Fruit fly (Drosophila melanogaster): Measurements from ENCODE around the gene sens.

Gene sens

DNA sequence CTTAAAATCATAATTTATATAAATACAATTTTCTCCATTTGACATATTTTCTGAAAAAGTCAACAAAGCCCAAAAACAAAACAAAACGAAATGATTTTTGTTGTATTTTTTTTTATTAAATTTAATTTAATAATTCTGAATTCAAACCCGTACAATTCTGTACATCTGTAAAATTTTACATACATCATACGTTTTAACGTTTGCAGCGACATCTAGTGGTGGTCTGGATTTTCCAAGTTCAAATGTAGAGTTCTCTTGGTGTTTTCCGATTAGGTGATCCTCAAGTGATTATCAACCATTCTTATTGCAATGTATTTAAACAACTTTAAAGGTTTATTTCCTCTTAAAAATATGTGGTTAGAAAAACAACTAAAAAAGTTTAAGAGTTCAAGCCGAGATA, 10.1 kb upstream of the sens start (continued):
- TF ChIP-seq H2.0 (GFP tag; IDR thresholded peaks at IDR 0.05) (no peak), Lpt (GFP tag; optimal IDR thresholded peaks at IDR 0.05) (no peak), CG14050 (GFP tag; IDR thresholded peaks at IDR 0.05) (no peak)

DNA sequence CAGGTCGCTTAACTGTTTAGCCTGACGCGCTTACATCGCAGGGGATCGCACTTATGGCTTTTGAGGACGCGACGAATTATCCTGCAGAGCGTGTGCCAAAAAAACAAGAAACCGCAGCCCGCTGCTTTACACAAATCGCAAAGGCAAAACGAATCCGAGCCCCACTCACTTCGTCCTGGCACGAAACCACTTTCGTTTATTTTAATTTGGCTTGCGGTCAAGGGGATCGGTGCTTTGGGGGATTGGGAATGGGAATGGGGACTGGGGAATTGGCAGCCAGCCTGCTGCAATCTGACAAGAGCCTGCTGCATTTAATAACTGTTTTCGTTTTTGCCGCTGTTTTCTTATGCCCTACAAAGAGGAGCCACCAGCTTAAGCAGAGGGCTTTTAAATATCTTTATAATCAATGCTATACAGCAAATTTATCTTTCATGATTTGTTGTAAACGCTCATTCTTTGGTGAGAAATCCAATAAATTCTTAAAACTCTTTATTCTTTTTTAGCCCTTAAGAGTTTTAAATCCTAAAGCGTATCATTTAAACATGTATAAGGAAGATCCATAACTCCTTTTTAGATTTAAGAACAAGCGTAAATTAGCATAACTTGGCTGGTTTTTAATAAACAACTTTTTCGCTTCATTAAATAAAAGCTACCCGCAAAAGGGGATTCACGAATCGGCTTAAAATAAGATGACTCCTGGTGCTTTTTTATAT, 9.0 kb upstream of the sens start:
- TF ChIP-seq sens (GFP tag): peak; percentile 11
- no peak for TF ChIP-seq CG6791 (GFP tag; IDR thresholded peaks at IDR 0.05; ENCODE audit: partially characterized antibody)
- TF ChIP-seq Mes4 (GFP tag; optimal IDR thresholded peaks at IDR 0.05): no peak

DNA sequence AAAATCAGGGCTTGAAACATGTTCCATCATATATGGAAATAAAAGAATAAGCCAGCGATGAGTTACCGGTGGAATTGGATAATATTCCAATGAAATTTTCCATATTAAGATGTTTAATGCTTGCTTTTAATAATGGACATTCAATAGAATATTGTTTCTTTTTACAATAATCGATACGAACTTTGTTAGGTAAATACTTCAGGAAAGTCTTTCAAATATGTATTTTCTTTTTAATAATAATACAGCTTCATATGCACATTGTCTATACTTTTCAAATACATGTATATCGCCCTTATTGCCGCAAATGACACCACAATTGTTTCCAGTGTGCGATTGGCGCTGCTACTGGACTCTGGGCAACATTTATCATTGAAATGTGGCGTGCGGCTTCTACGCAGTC, 5.9 kb upstream of the sens start:
- TF ChIP-seq CG10654 (GFP tag; optimal IDR thresholded peaks at IDR 0.05): no peak
- no peak for TF ChIP-seq tup (GFP tag; optimal IDR thresholded peaks at IDR 0.05)
- no peak for TF ChIP-seq fd102C (GFP tag; optimal IDR thresholded peaks at IDR 0.05)
- no peak for TF ChIP-seq CG2889 (GFP tag; IDR thresholded peaks at IDR 0.05)
- TF ChIP-seq CG7987 (GFP tag; optimal IDR thresholded peaks at IDR 0.05): no peak
- TF ChIP-seq az2 (GFP tag; optimal IDR thresholded peaks at IDR 0.05): no peak
- TF ChIP-seq Ravus (GFP tag; IDR thresholded peaks at IDR 0.05): no peak
- TF ChIP-seq CG13123 (GFP tag; optimal IDR thresholded peaks at IDR 0.05): no peak
- TF ChIP-seq knrl (GFP tag; IDR thresholded peaks at IDR 0.05; ENCODE audit: partially characterized antibody): no peak
- TF ChIP-seq chm (GFP tag; IDR thresholded peaks at IDR 0.05): no peak
- no peak for TF ChIP-seq Oaz (GFP tag; IDR thresholded peaks at IDR 0.05)
- no peak for TF ChIP-seq CG12236 (GFP tag; optimal IDR thresholded peaks at IDR 0.05)
- no peak for TF ChIP-seq toy (GFP tag; IDR thresholded peaks at IDR 0.05)
- TF ChIP-seq CG2712 (tag; optimal IDR thresholded peaks at IDR 0.05): peak; percentile 2
- no peak for TF ChIP-seq CG2129 (GFP tag; IDR thresholded peaks at IDR 0.05; ENCODE audit: partially characterized antibody)
- TF ChIP-seq CG17829 (tag; optimal IDR thresholded peaks at IDR 0.05): peak; percentile 11
- TF ChIP-seq CG16813 (GFP tag; IDR thresholded peaks at IDR 0.05; ENCODE audit: partially characterized antibody): no peak
- TF ChIP-seq Ets97D (GFP tag; optimal IDR thresholded peaks at IDR 0.05): no peak
- TF ChIP-seq CG12104 (GFP tag; optimal IDR thresholded peaks at IDR 0.05): no peak
- no peak for TF ChIP-seq CG7372 (GFP tag; IDR thresholded peaks at IDR 0.05)
- TF ChIP-seq CG1603 (tag; optimal IDR thresholded peaks at IDR 0.05): no peak
- TF ChIP-seq CG11504 (tag; optimal IDR thresholded peaks at IDR 0.05): peak; percentile 24
- no peak for TF ChIP-seq maf-S (GFP tag; optimal IDR thresholded peaks at IDR 0.05)
- no peak for TF ChIP-seq Ada2b (GFP tag; IDR thresholded peaks at IDR 0.05)
- no peak for TF ChIP-seq row (GFP tag; IDR thresholded peaks at IDR 0.05)
- TF ChIP-seq CG14710 (tag; optimal IDR thresholded peaks at IDR 0.05): peak; percentile 3
- TF ChIP-seq CG11093 (GFP tag; IDR thresholded peaks at IDR 0.05): no peak
- no peak for TF ChIP-seq CG8281 (tag; optimal IDR thresholded peaks at IDR 0.05)
- peak; percentile 84 for TF ChIP-seq sens (GFP tag)
- no peak for TF ChIP-seq Blimp-1 (GFP tag; optimal IDR thresholded peaks at IDR 0.05)
- TF ChIP-seq CG16815 (GFP tag; optimal IDR thresholded peaks at IDR 0.05): no peak
- no peak for TF ChIP-seq salm (tag; optimal IDR thresholded peaks at IDR 0.05)
- no peak for TF ChIP-seq repo (GFP tag; optimal IDR thresholded peaks at IDR 0.05)
- peak; percentile 37 for TF ChIP-seq CG9727 (GFP tag; optimal IDR thresholded peaks at IDR 0.05)
- TF ChIP-seq bsh (GFP tag; optimal IDR thresholded peaks at IDR 0.05): peak in 1 of 2 experiments; percentile 12
- TF ChIP-seq tll (GFP tag; optimal IDR thresholded peaks at IDR 0.05): no peak
- no peak for TF ChIP-seq CG4617 (GFP tag; optimal IDR thresholded peaks at IDR 0.05; ENCODE audit: borderline replicate concordance)
- no peak for TF ChIP-seq vvl (GFP tag; IDR thresholded peaks at IDR 0.05)
- 0 out of 3 replicates have a peak, but pooled peaks have one; percentile 37 for TF ChIP-seq CG17361 (GFP tag; IDR thresholded peaks at IDR 0.05)
- TF ChIP-seq lola (GFP tag; optimal IDR thresholded peaks at IDR 0.05): peak in 1 of 3 experiments; percentile 48
- TF ChIP-seq CG11695 (GFP tag; IDR thresholded peaks at IDR 0.05): no peak
